Fruit fly (Drosophila melanogaster): ENCODE measurements around the gene ogre.

The ogre gene

dm6 chrX:7004101-7004700 is 13.1 kb upstream of the ogre start:
- no peak for TF ChIP-seq cnc (optimal IDR thresholded peaks at IDR 0.05)
- TF ChIP-seq Mnt (GFP tag; optimal IDR thresholded peaks at IDR 0.05): peak; percentile 26
- no peak for TF ChIP-seq CG14711 (tag; optimal IDR thresholded peaks at IDR 0.05)
- no peak for TF ChIP-seq CG33017 (tag; optimal IDR thresholded peaks at IDR 0.05)
- TF ChIP-seq toe (GFP tag; optimal IDR thresholded peaks at IDR 0.05): no peak
- peak; percentile 54 for TF ChIP-seq CG7101 (tag; optimal IDR thresholded peaks at IDR 0.05)
- no peak for TF ChIP-seq Hr96 (GFP tag; optimal IDR thresholded peaks at IDR 0.05)
- TF ChIP-seq bab1 (GFP tag; optimal IDR thresholded peaks at IDR 0.05): no peak
- no peak for TF ChIP-seq CG7045 (GFP tag; optimal IDR thresholded peaks at IDR 0.05)
- TF ChIP-seq CG5204 (GFP tag; optimal IDR thresholded peaks at IDR 0.05): no peak
- TF ChIP-seq tj (GFP tag; optimal IDR thresholded peaks at IDR 0.05): no peak
- TF ChIP-seq pad (GFP tag; optimal IDR thresholded peaks at IDR 0.05): peak; percentile 30
- peak; percentile 45 for TF ChIP-seq Crg-1 (GFP tag; optimal IDR thresholded peaks at IDR 0.05)
- TF ChIP-seq CG1620 (GFP tag; optimal IDR thresholded peaks at IDR 0.05): peak; percentile 38
- TF ChIP-seq cic (GFP tag; optimal IDR thresholded peaks at IDR 0.05): no peak
- TF ChIP-seq CG12768 (GFP tag; optimal IDR thresholded peaks at IDR 0.05): no peak
- TF ChIP-seq CG11617 (GFP tag; optimal IDR thresholded peaks at IDR 0.05): peak; percentile 3
- no peak for TF ChIP-seq Clk (GFP tag; optimal IDR thresholded peaks at IDR 0.05)
- no peak for TF ChIP-seq kay (GFP tag; ENCODE audit: borderline replicate concordance)
- no peak for TF ChIP-seq ovo (GFP tag; optimal IDR thresholded peaks at IDR 0.05)

- TF ChIP-seq CG33017 (tag; optimal IDR thresholded peaks at IDR 0.05): no peak
- no peak for TF ChIP-seq CG1620 (GFP tag; optimal IDR thresholded peaks at IDR 0.05)
- TF ChIP-seq CG7101 (tag; optimal IDR thresholded peaks at IDR 0.05): no peak
- no peak for TF ChIP-seq Mnt (GFP tag; optimal IDR thresholded peaks at IDR 0.05)
- no peak for TF ChIP-seq cnc (optimal IDR thresholded peaks at IDR 0.05)
- TF ChIP-seq CG5204 (GFP tag; optimal IDR thresholded peaks at IDR 0.05): no peak
- TF ChIP-seq Hr96 (GFP tag; optimal IDR thresholded peaks at IDR 0.05): no peak
- no peak for TF ChIP-seq cic (GFP tag; optimal IDR thresholded peaks at IDR 0.05)
Measured at dm6 chrX:7001135-7001769, 10.1 kb upstream of the ogre start.

- no peak for TF ChIP-seq cic (GFP tag; optimal IDR thresholded peaks at IDR 0.05)
- no peak for TF ChIP-seq tj (GFP tag; optimal IDR thresholded peaks at IDR 0.05)
- no peak for TF ChIP-seq Crg-1 (GFP tag; optimal IDR thresholded peaks at IDR 0.05)
- TF ChIP-seq Mnt (GFP tag; optimal IDR thresholded peaks at IDR 0.05): no peak
Measured at dm6 chrX:7000444-7001134, 9.5 kb upstream of the ogre start.

- TF ChIP-seq Hr96 (GFP tag; optimal IDR thresholded peaks at IDR 0.05): peak; percentile 77
- TF ChIP-seq Clk (GFP tag; optimal IDR thresholded peaks at IDR 0.05): no peak
- no peak for TF ChIP-seq toe (GFP tag; optimal IDR thresholded peaks at IDR 0.05)
- TF ChIP-seq pad (GFP tag; optimal IDR thresholded peaks at IDR 0.05): peak; percentile 41
- peak; percentile 38 for TF ChIP-seq CG12768 (GFP tag; optimal IDR thresholded peaks at IDR 0.05)
- no peak for TF ChIP-seq CG5204 (GFP tag; optimal IDR thresholded peaks at IDR 0.05)
- TF ChIP-seq cnc (optimal IDR thresholded peaks at IDR 0.05): no peak
- TF ChIP-seq Mnt (GFP tag; optimal IDR thresholded peaks at IDR 0.05): peak; percentile 89
- TF ChIP-seq tj (GFP tag; optimal IDR thresholded peaks at IDR 0.05): peak; percentile 93
- TF ChIP-seq CG1620 (GFP tag; optimal IDR thresholded peaks at IDR 0.05): peak; percentile 31
- TF ChIP-seq CG11617 (GFP tag; optimal IDR thresholded peaks at IDR 0.05): no peak
- peak; percentile 71 for TF ChIP-seq CG7101 (tag; optimal IDR thresholded peaks at IDR 0.05)
- peak; percentile 88 for TF ChIP-seq bab1 (GFP tag; optimal IDR thresholded peaks at IDR 0.05)
- TF ChIP-seq CG33017 (tag; optimal IDR thresholded peaks at IDR 0.05): no peak
- no peak for TF ChIP-seq kay (GFP tag; ENCODE audit: borderline replicate concordance)
- peak; percentile 70 for TF ChIP-seq cic (GFP tag; optimal IDR thresholded peaks at IDR 0.05)
- peak; percentile 50 for TF ChIP-seq Crg-1 (GFP tag; optimal IDR thresholded peaks at IDR 0.05)
- no peak for TF ChIP-seq CG14711 (tag; optimal IDR thresholded peaks at IDR 0.05)
- TF ChIP-seq ovo (GFP tag; optimal IDR thresholded peaks at IDR 0.05): peak; percentile 69
- TF ChIP-seq CG7045 (GFP tag; optimal IDR thresholded peaks at IDR 0.05): no peak
Measured at dm6 chrX:6998492-6998852, 7.4 kb upstream of the ogre start, which contains the start of gene Inx2. Gene Inx2 (plus strand): TSS chrX:6998672.

- peak; percentile 29 for TF ChIP-seq CG1620 (GFP tag; optimal IDR thresholded peaks at IDR 0.05)
- peak; percentile 50 for TF ChIP-seq CG14711 (tag; optimal IDR thresholded peaks at IDR 0.05)
- TF ChIP-seq CG7101 (tag; optimal IDR thresholded peaks at IDR 0.05): no peak
- peak; percentile 50 for TF ChIP-seq CG5204 (GFP tag; optimal IDR thresholded peaks at IDR 0.05)
- TF ChIP-seq CG12768 (GFP tag; optimal IDR thresholded peaks at IDR 0.05): no peak
- peak; percentile 55 for TF ChIP-seq bab1 (GFP tag; optimal IDR thresholded peaks at IDR 0.05)
- peak; percentile 8 for TF ChIP-seq CG11617 (GFP tag; optimal IDR thresholded peaks at IDR 0.05)
- no peak for TF ChIP-seq ovo (GFP tag; optimal IDR thresholded peaks at IDR 0.05)
Measured at dm6 chrX:6997653-6998491, 6.8 kb upstream of the ogre start.

All from whole organism, adult.